Worm (Caenorhabditis elegans) whole organism, young adult: Measurements from ENCODE around the gene nsph-4.3.

Source experiments
- B0019.2 ChIP-seq: fragments of 200-800 bp; sonication (Bioruptor generic); conservative IDR thresholded peaks from 2 replicates; pipeline ENCODE4 v1.3.6; 2022; ENCODE audit warnings: missing genetic modification reagents, missing genetic modification characterization, missing compliant biosample characterization
- B0261.1 ChIP-seq: sonication (generic microtip); optimal IDR thresholded peaks from 2 replicates; lab custom pipeline; 2016; ENCODE audit warnings: mild to moderate bottlenecking, missing genetic modification characterization, moderate library complexity, missing compliant biosample characterization
- B0336.3 ChIP-seq: fragments of 200-800 bp; sonication (Bioruptor generic); IDR thresholded peaks from 2 replicates; pipeline ENCODE4 v1.3.6; 2022; ENCODE audit warnings: missing genetic modification characterization, missing compliant biosample characterization
- C06A6.2 ChIP-seq: fragments of 200-800 bp; sonication (Bioruptor generic); conservative IDR thresholded peaks from 2 replicates; pipeline ENCODE4 v1.3.6; 2022; ENCODE audit warnings: missing genetic modification characterization, missing compliant biosample characterization
- D2030.7 ChIP-seq: fragments of 200-800 bp; sonication (Bioruptor generic); IDR thresholded peaks from 2 replicates; pipeline ENCODE4 v1.3.6; 2022; ENCODE audit warnings: missing genetic modification reagents, missing genetic modification characterization, missing compliant biosample characterization
- K11D2.4 ChIP-seq: fragments of 200-800 bp; sonication (Bioruptor generic); IDR thresholded peaks from 2 replicates; pipeline ENCODE4 v1.3.6; 2022; ENCODE audit warnings: missing genetic modification reagents, missing genetic modification characterization, missing compliant biosample characterization
- K12H6.12 ChIP-seq: fragments of 200-800 bp; sonication (Bioruptor generic); optimal IDR thresholded peaks from 2 replicates; lab custom pipeline; 2018; ENCODE audit warnings: mild to moderate bottlenecking, missing genetic modification characterization, missing compliant biosample characterization
- Y79H2A.3 ChIP-seq: fragments of 200-800 bp; sonication (Bioruptor generic); conservative IDR thresholded peaks from 2 replicates; pipeline ENCODE4 v1.3.6; 2022; ENCODE audit warnings: missing genetic modification reagents, missing genetic modification characterization, missing compliant biosample characterization
- akir-1 ChIP-seq: fragments of 200-800 bp; sonication (Bioruptor generic); optimal IDR thresholded peaks from 2 replicates; lab custom pipeline; 2018; ENCODE audit warnings: mild to moderate bottlenecking, missing genetic modification characterization, moderate library complexity, missing compliant biosample characterization
- ama-1 ChIP-seq, 3 experiments: fragments of 150-350 bp in 1 of 3; sonication (generic microtip) in 2 of 3; optimal IDR thresholded peaks; 2 replicates each; lab custom pipeline; 2014 to 2018; ENCODE audit warnings: missing biosample characterization in 2 of 3, missing genetic modification characterization in 2 of 3, missing genetic modification reagents in 2 of 3
- atf-7 ChIP-seq: sonication (generic microtip); optimal IDR thresholded peaks from 2 replicates; lab custom pipeline; 2017; ENCODE audit warnings: mild to moderate bottlenecking, missing genetic modification characterization, missing compliant biosample characterization
- athp-1 ChIP-seq: sonication (generic microtip); optimal IDR thresholded peaks from 2 replicates; lab custom pipeline; 2017; ENCODE audit warnings: mild to moderate bottlenecking, missing genetic modification characterization, missing compliant biosample characterization
- attf-3 ChIP-seq: fragments of 200-800 bp; sonication (Bioruptor generic); conservative IDR thresholded peaks from 2 replicates; pipeline ENCODE4 v1.3.6; 2022; ENCODE audit warnings: missing genetic modification reagents, missing genetic modification characterization, missing compliant biosample characterization
- bed-2 ChIP-seq: fragments of 200-800 bp; sonication (Bioruptor generic); IDR thresholded peaks from 2 replicates; pipeline ENCODE4 v1.3.6; 2022; ENCODE audit warnings: missing genetic modification reagents, missing genetic modification characterization, missing compliant biosample characterization
- cebp-1 ChIP-seq, 2 experiments: fragments of 200-800 bp in 1 of 2; sonication (Bioruptor generic) in 1 of 2; sonication (generic microtip) in 1 of 2; IDR thresholded peaks in 1 of 2; optimal IDR thresholded peaks in 1 of 2; 2 replicates each; pipeline versions ENCODE4 v1.3.6 to Lab custom; 2017 to 2022; ENCODE audit warnings: missing compliant biosample characterization in 2 of 2, missing genetic modification characterization in 2 of 2, mild to moderate bottlenecking in 1 of 2, missing genetic modification reagents in 1 of 2, moderate library complexity in 1 of 2
- cebp-2 ChIP-seq: fragments of 200-800 bp; sonication (Bioruptor generic); IDR thresholded peaks from 2 replicates; pipeline ENCODE4 v1.3.6; 2022; ENCODE audit warnings: missing genetic modification characterization, missing compliant biosample characterization
- ceh-100 ChIP-seq: fragments of 200-800 bp; sonication (Bioruptor generic); IDR thresholded peaks from 2 replicates; pipeline ENCODE4 v1.3.6; 2022; ENCODE audit warnings: missing genetic modification reagents, missing genetic modification characterization, missing compliant biosample characterization
- dox-1 ChIP-seq: fragments of 200-800 bp; sonication (Bioruptor generic); IDR thresholded peaks from 2 replicates; pipeline ENCODE4 v1.3.6; 2022; ENCODE audit warnings: missing genetic modification reagents, missing genetic modification characterization, missing compliant biosample characterization
- dpl-1 ChIP-seq: fragments of 150-350 bp; optimal IDR thresholded peaks from 2 replicates; lab custom pipeline; 2014; ENCODE audit warnings: missing biosample characterization, missing genetic modification reagents, missing genetic modification characterization
- hmg-20 ChIP-seq: fragments of 200-800 bp; sonication (Bioruptor generic); IDR thresholded peaks from 2 replicates; pipeline ENCODE4 v1.3.6; 2022; ENCODE audit warnings: missing genetic modification reagents, missing genetic modification characterization, missing compliant biosample characterization
- hrde-1 ChIP-seq: sonication (generic microtip); optimal IDR thresholded peaks from 2 replicates; lab custom pipeline; 2016; ENCODE audit warnings: missing genetic modification characterization, mild to moderate bottlenecking, missing compliant biosample characterization, moderate library complexity, missing genotype, missing genetic modification reagents, borderline replicate concordance
- let-526 ChIP-seq: fragments of 200-800 bp; sonication (Bioruptor generic); IDR thresholded peaks from 2 replicates; pipeline ENCODE4 v1.3.6; 2022; ENCODE audit warnings: missing genetic modification reagents, missing genetic modification characterization, missing compliant biosample characterization
- lin-35 ChIP-seq, 3 experiments: fragments of 150-350 bp in 2 of 3; sonication (generic microtip) in 1 of 3; optimal IDR thresholded peaks; 2 replicates each; lab custom pipeline; 2014 to 2018; ENCODE audit warnings: missing biosample characterization in 3 of 3, missing genetic modification characterization in 3 of 3, missing genetic modification reagents in 3 of 3
- lin-40 ChIP-seq: sonication (generic microtip); optimal IDR thresholded peaks from 2 replicates; lab custom pipeline; 2016; ENCODE audit warnings: missing genetic modification characterization, mild to moderate bottlenecking, missing compliant biosample characterization, missing genotype, missing genetic modification reagents
- lin-54 ChIP-seq: fragments of 200-800 bp; sonication (Bioruptor generic); optimal IDR thresholded peaks from 2 replicates; lab custom pipeline; 2018; ENCODE audit warnings: mild to moderate bottlenecking, missing genetic modification characterization, missing compliant biosample characterization
- lsl-1 ChIP-seq: fragments of 200-800 bp; sonication (Bioruptor generic); optimal IDR thresholded peaks from 2 replicates; lab custom pipeline; 2018; ENCODE audit warnings: mild to moderate bottlenecking, missing genetic modification characterization, moderate library complexity, missing compliant biosample characterization
- madf-10 ChIP-seq: sonication (generic microtip); optimal IDR thresholded peaks from 2 replicates; lab custom pipeline; 2016; ENCODE audit warnings: mild to moderate bottlenecking, missing genetic modification characterization, missing compliant biosample characterization
- madf-6 ChIP-seq: fragments of 200-800 bp; sonication (Bioruptor generic); IDR thresholded peaks from 2 replicates; pipeline ENCODE4 v1.3.6; 2022; ENCODE audit warnings: missing genetic modification reagents, missing genetic modification characterization, missing compliant biosample characterization
- snpc-1.1 ChIP-seq: sonication (generic microtip); optimal IDR thresholded peaks from 2 replicates; lab custom pipeline; 2017; ENCODE audit warnings: missing genetic modification characterization, mild to moderate bottlenecking, missing compliant biosample characterization, antibody characterized with exemption, moderate library complexity, missing genotype, missing genetic modification reagents; ENCODE audit not compliant: insufficient read depth
- snpc-1.3 ChIP-seq: sonication (generic microtip); optimal IDR thresholded peaks from 2 replicates; lab custom pipeline; 2017; ENCODE audit warnings: missing genetic modification characterization, mild to moderate bottlenecking, missing compliant biosample characterization, antibody characterized with exemption, moderate library complexity, missing genotype, missing genetic modification reagents; ENCODE audit not compliant: insufficient read depth
- snpc-3.4 ChIP-seq: sonication (generic microtip); optimal IDR thresholded peaks from 2 replicates; lab custom pipeline; 2017; ENCODE audit warnings: missing genetic modification characterization, mild to moderate bottlenecking, missing compliant biosample characterization, antibody characterized with exemption, moderate library complexity, missing genotype, missing genetic modification reagents
- snpc-4 ChIP-seq, 5 experiments: fragments of 150-350 bp in 1 of 5; sonication (generic microtip) in 4 of 5; optimal IDR thresholded peaks; 2 replicates each; lab custom pipeline; 2014 to 2018; ENCODE audit warnings: missing genetic modification characterization in 5 of 5, missing biosample characterization in 3 of 5, antibody characterized with exemption in 2 of 5, mild to moderate bottlenecking in 2 of 5, missing compliant biosample characterization in 2 of 5, missing genotype in 2 of 5, moderate library complexity in 2 of 5, missing genetic modification reagents in 1 of 5
- tbp1 ChIP-seq: fragments of 200-800 bp; sonication (Bioruptor generic); optimal IDR thresholded peaks from 2 replicates; lab custom pipeline; 2018; ENCODE audit warnings: mild to moderate bottlenecking, missing genetic modification characterization, missing compliant biosample characterization
- unc-130 ChIP-seq: sonication (generic microtip); optimal IDR thresholded peaks from 2 replicates; lab custom pipeline; 2016; ENCODE audit warnings: missing genetic modification reagents, missing genetic modification characterization, missing compliant biosample characterization

Gene nsph-4.3

DNA sequence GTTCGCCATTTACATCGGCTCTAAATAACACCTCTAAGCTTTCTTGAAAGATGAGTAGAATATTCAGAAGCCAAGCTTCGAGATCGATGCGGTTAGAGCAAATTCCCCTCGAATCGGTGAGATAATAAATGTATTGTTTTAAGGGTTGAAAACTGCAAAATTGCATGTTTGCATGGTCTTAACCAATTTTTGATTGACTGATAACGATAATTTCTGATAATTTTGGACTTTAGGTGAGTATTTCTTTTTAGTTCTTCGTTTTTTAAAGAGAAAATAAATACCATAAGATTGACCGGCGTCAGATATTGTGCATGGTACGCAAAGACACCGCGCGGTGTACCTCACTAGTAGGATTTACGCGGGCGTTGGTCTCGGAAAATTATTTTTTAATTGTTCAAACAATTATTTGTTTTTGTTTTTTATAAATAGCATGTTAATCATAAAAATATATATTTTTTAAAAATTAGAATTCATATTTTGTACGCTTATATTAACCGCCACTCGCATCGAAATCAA, 24.9 kb downstream of the nsph-4.3 start, which contains the start of gene cup-5 (continued):
- TF ChIP-seq lsl-1 (GFP tag; lab: Kevin White, UChicago) (peak; percentile 81), D2030.7 (GFP tag; lab: Robert Waterston, UW) (peak; percentile 45; the same call in 1 of the 2 replicates), K12H6.12 (tag; lab: Kevin White, UChicago) (no peak), lin-40 (tag; lab: Kevin White, UChicago) (no peak), B0261.1 (no peak), madf-6 (GFP tag; lab: Robert Waterston, UW) (peak; percentile 73), bed-2 (GFP tag; lab: Robert Waterston, UW) (no peak), snpc-3.4 (tag; lab: Kevin White, UChicago) (peak; percentile 15), K11D2.4 (GFP tag; lab: Robert Waterston, UW) (no peak), B0019.2 (GFP tag; lab: Robert Waterston, UW) (no peak), snpc-4 (GFP tag; optimal IDR thresholded peaks at IDR 0.05; lab: Kevin White, UChicago) (peak; percentile 9), snpc-4 (tag; optimal IDR thresholded peaks at IDR 0.05; lab: Kevin White, UChicago) (no peak), Y79H2A.3 (no peak), dox-1 (no peak), attf-3 (GFP tag; lab: Robert Waterston, UW) (0 out of 2 replicates have a peak, but pooled peaks have one; percentile 27), cebp-2 (GFP tag; lab: Robert Waterston, UW) (no peak), tbp1 (GFP tag; lab: Kevin White, UChicago) (no peak), snpc-1.3 (peak; percentile 29), C06A6.2 (GFP tag; lab: Robert Waterston, UW) (no peak), athp-1 (tag; lab: Kevin White, UChicago) (peak; percentile 90), ceh-100 (GFP tag; lab: Robert Waterston, UW) (no peak), lin-54 (GFP tag; lab: Kevin White, UChicago) (peak; percentile 26), snpc-1.1 (tag; lab: Kevin White, UChicago) (peak; percentile 35), hmg-20 (no peak)

DNA sequence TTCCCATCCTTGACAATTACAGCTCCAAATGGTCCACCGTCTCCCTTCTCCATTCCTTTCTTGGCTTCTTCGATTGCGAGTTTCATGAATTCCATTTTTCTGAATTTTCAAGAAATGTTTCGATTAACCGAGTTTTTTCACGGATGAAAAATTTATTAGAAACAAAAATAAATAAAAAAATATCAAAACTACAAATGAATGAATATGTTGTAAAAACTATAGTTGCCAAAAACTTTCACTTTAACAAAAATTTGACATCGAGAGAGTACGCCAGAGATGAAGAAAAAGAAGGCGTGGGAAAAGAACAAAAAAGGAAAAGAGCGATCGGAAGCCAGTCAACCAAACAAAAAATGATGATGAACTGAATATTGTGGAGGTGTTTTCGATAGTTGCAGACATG, 26.2 kb downstream of the nsph-4.3 start, which contains the start of gene R13A5.10:
Gene R13A5.10, minus strand, starts transcription at position 101 of the 400 bp plus-strand sequence.
- TF ChIP-seq hrde-1 (no peak), madf-10 (tag; lab: Kevin White, UChicago) (no peak), ceh-100 (GFP tag; lab: Robert Waterston, UW) (no peak), unc-130 (GFP tag; lab: Kevin White, UChicago) (no peak), akir-1 (GFP tag; lab: Kevin White, UChicago) (no peak), dpl-1 (no peak), B0336.3 (GFP tag; lab: Robert Waterston, UW) (no peak), ama-1 (optimal IDR thresholded peaks at IDR 0.05; lab: Kevin White, UChicago) (no peak), ama-1 (GFP tag; optimal IDR thresholded peaks at IDR 0.05; lab: Kevin White, UChicago) (no peak), let-526 (GFP tag; lab: Robert Waterston, UW) (no peak)

DNA sequence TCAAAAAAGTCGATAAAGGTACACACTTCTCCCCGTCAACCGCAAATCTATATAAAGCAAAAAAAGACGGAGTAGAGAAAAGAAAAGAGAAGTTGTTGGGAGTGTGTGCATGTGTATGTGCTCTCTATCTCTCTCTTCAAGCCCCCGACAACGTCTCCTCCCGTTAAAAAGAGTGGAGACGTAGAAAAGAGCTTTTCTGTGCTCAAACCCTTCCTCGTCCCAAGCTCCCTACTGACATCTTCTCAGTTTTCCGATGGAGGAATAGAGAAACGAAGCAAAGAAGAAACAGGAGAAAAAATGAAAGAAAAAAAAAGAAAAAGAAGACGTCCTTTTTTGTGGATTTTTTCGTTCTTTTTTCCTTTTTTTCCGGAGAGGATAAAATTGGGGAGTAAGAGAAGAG, 28.5 kb downstream of the nsph-4.3 start:
- TF ChIP-seq lin-35 (GFP tag; optimal IDR thresholded peaks at IDR 0.05; lab: Kevin White, UChicago) (peak in 1 of 3 experiments; percentile 12), cebp-1 (GFP tag; IDR thresholded peaks at IDR 0.05; lab: Robert Waterston, UW) (no peak), cebp-1 (tag; optimal IDR thresholded peaks at IDR 0.05; lab: Kevin White, UChicago) (peak; percentile 11), atf-7 (tag; lab: Kevin White, UChicago) (no peak), K12H6.12 (tag; lab: Kevin White, UChicago) (peak; percentile 6)
